Fruit fly (Drosophila melanogaster) whole organism, embryonic: ENCODE data around the gene capu.
A peak's percentile ranks its signal among the peaks of the same experiment; 100 is the strongest.

Experiments
- Adf1 ChIP-seq: fragments of 200-800 bp; sonication (Bioruptor generic); IDR thresholded peaks from 2 replicates; pipeline ENCODE4 v1.3.6; 2022; ENCODE audit warnings: missing biosample characterization, missing genetic modification characterization
- Awh ChIP-seq: fragments of 200-800 bp; sonication (Bioruptor generic); IDR thresholded peaks from 2 replicates; pipeline ENCODE4, ENCODE4 v1.3.6; 2022; ENCODE audit warnings: missing biosample characterization, missing genetic modification characterization
- CG10979 ChIP-seq: fragments of 200-800 bp; sonication (Bioruptor generic); optimal IDR thresholded peaks from 2 replicates; lab custom pipeline; 2018; ENCODE audit warnings: missing biosample characterization, mild to moderate bottlenecking, missing genetic modification characterization, moderate library complexity
- CG11398 ChIP-seq: fragments of 200-800 bp; sonication (Bioruptor generic); optimal IDR thresholded peaks from 2 replicates; lab custom pipeline; 2016; ENCODE audit warnings: missing biosample characterization, missing genetic modification characterization
- CG11456 ChIP-seq: fragments of 200-800 bp; sonication (Bioruptor generic); IDR thresholded peaks from 3 replicates; pipeline ENCODE4 v1.3.6; 2022; ENCODE audit warnings: missing biosample characterization, missing genetic modification characterization
- CG11723 ChIP-seq: fragments of 200-800 bp; sonication (Bioruptor generic); optimal IDR thresholded peaks from 2 replicates; lab custom pipeline; 2017; ENCODE audit warnings: missing biosample characterization, mild to moderate bottlenecking, missing genetic modification characterization
- CG12071 ChIP-seq: fragments of 200-800 bp; sonication (Bioruptor generic); optimal IDR thresholded peaks from 3 replicates; lab custom pipeline; 2018; ENCODE audit warnings: missing biosample characterization, mild to moderate bottlenecking, missing genetic modification characterization
- CG1233 ChIP-seq: fragments of 200-800 bp; sonication (Bioruptor generic); optimal IDR thresholded peaks from 4 replicates; lab custom pipeline; 2018; ENCODE audit warnings: missing biosample characterization, mild to moderate bottlenecking, missing genetic modification characterization
- CG13775 ChIP-seq: fragments of 200-800 bp; sonication (Bioruptor generic); optimal IDR thresholded peaks from 3 replicates; lab custom pipeline; 2017; ENCODE audit warnings: missing biosample characterization, mild to moderate bottlenecking, missing genetic modification characterization
- CG16813 ChIP-seq: fragments of 200-800 bp; sonication (Bioruptor generic); IDR thresholded peaks from 3 replicates; pipeline ENCODE4 v1.3.6; 2022; ENCODE audit warnings: missing biosample characterization, missing genetic modification characterization; ENCODE audit not compliant: partially characterized antibody
- CG16863 ChIP-seq: fragments of 200-800 bp; sonication (Bioruptor generic); optimal IDR thresholded peaks from 3 replicates; lab custom pipeline; 2016; ENCODE audit warnings: missing biosample characterization, missing genetic modification characterization
- CG17385 ChIP-seq: fragments of 200-800 bp; sonication (Bioruptor generic); optimal IDR thresholded peaks from 3 replicates; lab custom pipeline; 2018; ENCODE audit warnings: missing biosample characterization, mild to moderate bottlenecking, missing genetic modification characterization
- CG17829 ChIP-seq: fragments of 200-800 bp; optimal IDR thresholded peaks from 2 replicates; lab custom pipeline; 2019; ENCODE audit warnings: missing biosample characterization, mild to moderate bottlenecking, missing genetic modification characterization, moderate library complexity
- CG32772 ChIP-seq: fragments of 200-800 bp; sonication (Bioruptor generic); IDR thresholded peaks from 2 replicates; pipeline ENCODE4 v1.3.6; 2022; ENCODE audit warnings: missing biosample characterization, missing genetic modification characterization
- CG4424 ChIP-seq: fragments of 200-800 bp; sonication (Bioruptor generic); optimal IDR thresholded peaks from 3 replicates; lab custom pipeline; 2016; ENCODE audit warnings: missing biosample characterization, missing genetic modification characterization
- CG4730 ChIP-seq: fragments of 200-800 bp; sonication (Bioruptor generic); IDR thresholded peaks from 2 replicates; pipeline ENCODE4 v1.3.6; 2022; ENCODE audit warnings: missing biosample characterization, missing genetic modification characterization
- CG4854 ChIP-seq: fragments of 200-800 bp; sonication (Bioruptor generic); optimal IDR thresholded peaks from 2 replicates; lab custom pipeline; 2016; ENCODE audit warnings: missing biosample characterization, missing genetic modification characterization, inconsistent platforms
- CG6791 ChIP-seq: fragments of 200-800 bp; sonication (Bioruptor generic); IDR thresholded peaks from 3 replicates; pipeline ENCODE4 v1.3.6; 2022; ENCODE audit warnings: missing biosample characterization, missing genetic modification characterization; ENCODE audit not compliant: partially characterized antibody
- CG8281 ChIP-seq: fragments of 200-800 bp; sonication (Bioruptor generic); optimal IDR thresholded peaks from 2 replicates; lab custom pipeline; 2018; ENCODE audit warnings: missing biosample characterization, mild to moderate bottlenecking, missing genetic modification characterization, moderate library complexity
- CG8290 ChIP-seq, 3 experiments: fragments of 200-800 bp; sonication (Bioruptor generic); optimal IDR thresholded peaks; 2 replicates each; lab custom pipeline; 2016 to 2019; ENCODE audit warnings: missing biosample characterization in 3 of 3, missing genetic modification characterization in 3 of 3, mild to moderate bottlenecking in 2 of 3, moderate library complexity in 1 of 3
- CG8765 ChIP-seq: fragments of 200-800 bp; sonication (Bioruptor generic); IDR thresholded peaks from 2 replicates; pipeline ENCODE4 v1.3.6; 2022; ENCODE audit warnings: missing biosample characterization, missing genetic modification characterization
- CG9727 ChIP-seq: fragments of 200-800 bp; sonication (Bioruptor generic); optimal IDR thresholded peaks from 3 replicates; lab custom pipeline; 2017; ENCODE audit warnings: missing biosample characterization, mild to moderate bottlenecking, missing genetic modification characterization
- Chrac-16 ChIP-seq: fragments of 200-800 bp; sonication (Bioruptor generic); optimal IDR thresholded peaks from 3 replicates; lab custom pipeline; 2016; ENCODE audit warnings: missing biosample characterization, missing genetic modification characterization
- CrebB ChIP-seq: fragments of 200-800 bp; sonication (Bioruptor generic); optimal IDR thresholded peaks from 3 replicates; lab custom pipeline; 2018; ENCODE audit warnings: missing biosample characterization, mild to moderate bottlenecking, missing genetic modification characterization
- Dip3 ChIP-seq: fragments of 200-800 bp; sonication (Bioruptor generic); optimal IDR thresholded peaks from 3 replicates; lab custom pipeline; 2016; ENCODE audit warnings: missing biosample characterization, missing genetic modification characterization
- E2f1 ChIP-seq: fragments of 200-800 bp; sonication (Bioruptor generic); IDR thresholded peaks from 2 replicates; pipeline ENCODE4 v1.3.6; 2022; ENCODE audit warnings: missing biosample characterization, missing genetic modification characterization
- E2f2 ChIP-seq: fragments of 200-800 bp; sonication (Bioruptor generic); IDR thresholded peaks from 2 replicates; pipeline ENCODE4 v1.3.6; 2022; ENCODE audit warnings: missing biosample characterization, missing genetic modification characterization
- ERR ChIP-seq: fragments of 200-800 bp; sonication (Bioruptor generic); optimal IDR thresholded peaks from 2 replicates; lab custom pipeline; 2016; ENCODE audit warnings: missing biosample characterization, missing genetic modification characterization
- GATAe ChIP-seq: fragments of 200-800 bp; sonication (Bioruptor generic); conservative IDR thresholded peaks from 2 replicates; pipeline ENCODE4 v1.3.6; 2022; ENCODE audit warnings: missing biosample characterization, missing genetic modification characterization
- Gsc ChIP-seq: fragments of 200-800 bp; sonication (Bioruptor generic); IDR thresholded peaks from 2 replicates; pipeline ENCODE4 v1.3.6; 2022; ENCODE audit warnings: missing biosample characterization, missing genetic modification characterization
- MTF-1 ChIP-seq: fragments of 200-800 bp; sonication (Bioruptor generic); optimal IDR thresholded peaks from 2 replicates; lab custom pipeline; 2018; ENCODE audit warnings: missing biosample characterization, mild to moderate bottlenecking, missing genetic modification characterization, borderline replicate concordance
- Nf-YB ChIP-seq: fragments of 200-800 bp; sonication (Bioruptor generic); optimal IDR thresholded peaks from 3 replicates; lab custom pipeline; 2019; ENCODE audit warnings: missing biosample characterization, mild to moderate bottlenecking, missing genetic modification characterization, moderate library complexity
- Rfx ChIP-seq: fragments of 200-800 bp; sonication (Bioruptor generic); IDR thresholded peaks from 2 replicates; pipeline ENCODE4 v1.3.6; 2022; ENCODE audit warnings: missing biosample characterization, missing genetic modification characterization
- Usf ChIP-seq: fragments of 200-800 bp; sonication (Bioruptor generic); optimal IDR thresholded peaks from 2 replicates; lab custom pipeline; 2017; ENCODE audit warnings: missing genotype, missing biosample characterization, missing genetic modification characterization
- abd-A ChIP-seq: fragments of 200-800 bp; sonication (Bioruptor generic); optimal IDR thresholded peaks from 3 replicates; lab custom pipeline; 2019; ENCODE audit warnings: missing biosample characterization, mild to moderate bottlenecking, missing genetic modification characterization, moderate library complexity
- bbx ChIP-seq: fragments of 200-800 bp; sonication (Bioruptor generic); IDR thresholded peaks from 2 replicates; pipeline ENCODE4 v1.3.6; 2022; ENCODE audit warnings: missing biosample characterization, missing genetic modification characterization; ENCODE audit not compliant: partially characterized antibody
- crol ChIP-seq: fragments of 200-800 bp; sonication (Bioruptor generic); IDR thresholded peaks from 2 replicates; pipeline ENCODE4 v1.3.6; 2022; ENCODE audit warnings: missing biosample characterization, missing genetic modification characterization
- ewg ChIP-seq: fragments of 200-800 bp; sonication (Bioruptor generic); optimal IDR thresholded peaks from 3 replicates; lab custom pipeline; 2017; ENCODE audit warnings: mild to moderate bottlenecking, missing biosample characterization, missing genetic modification reagents, missing genetic modification characterization
- gcm2 ChIP-seq: fragments of 200-800 bp; sonication (Bioruptor generic); optimal IDR thresholded peaks from 2 replicates; lab custom pipeline; 2016; ENCODE audit warnings: missing biosample characterization, missing genetic modification characterization
- gsb ChIP-seq: fragments of 200-800 bp; sonication (Bioruptor generic); IDR thresholded peaks from 2 replicates; pipeline ENCODE4 v1.3.6; 2022; ENCODE audit warnings: missing biosample characterization, missing genetic modification characterization
- h ChIP-seq: fragments of >200 bp; optimal IDR thresholded peaks from 2 replicates; lab custom pipeline; 2017
- ham ChIP-seq: fragments of 200-800 bp; sonication (Bioruptor generic); IDR thresholded peaks from 2 replicates; pipeline ENCODE4 v1.3.6; 2022; ENCODE audit warnings: missing biosample characterization, missing genetic modification characterization
- klu ChIP-seq: fragments of 200-800 bp; sonication (Bioruptor generic); IDR thresholded peaks from 2 replicates; pipeline ENCODE4 v1.3.6; 2022; ENCODE audit warnings: missing biosample characterization, missing genetic modification characterization
- lola ChIP-seq, 3 experiments: fragments of >200 bp in 2 of 3; fragments of 200-800 bp in 1 of 3; sonication (Bioruptor generic) in 1 of 3; optimal IDR thresholded peaks; 2 replicates each; lab custom pipeline; 2017 to 2019; ENCODE audit warnings: missing biosample characterization in 3 of 3, missing genetic modification characterization in 3 of 3, mild to moderate bottlenecking in 1 of 3, moderate library complexity in 1 of 3
- org-1 ChIP-seq: fragments of 200-800 bp; sonication (Bioruptor generic); optimal IDR thresholded peaks from 2 replicates; lab custom pipeline; 2017; ENCODE audit warnings: missing biosample characterization, missing genetic modification characterization
- pita ChIP-seq: fragments of 200-800 bp; sonication (Bioruptor generic); optimal IDR thresholded peaks from 2 replicates; lab custom pipeline; 2017; ENCODE audit warnings: missing biosample characterization, mild to moderate bottlenecking, missing genetic modification characterization
- row ChIP-seq: fragments of 200-800 bp; sonication (Bioruptor generic); IDR thresholded peaks from 3 replicates; pipeline ENCODE4 v1.3.6; 2022; ENCODE audit warnings: missing biosample characterization, missing genetic modification characterization
- salm ChIP-seq: fragments of 200-800 bp; sonication (Bioruptor generic); optimal IDR thresholded peaks from 2 replicates; lab custom pipeline; 2018; ENCODE audit warnings: missing biosample characterization, mild to moderate bottlenecking, missing genetic modification characterization
- sens ChIP-seq: fragments of 200-800 bp; sonication (Bioruptor generic); peaks from one replicate; lab custom pipeline; 2016; ENCODE audit warnings: missing biosample characterization, missing genetic modification characterization
- sug ChIP-seq: fragments of 200-800 bp; optimal IDR thresholded peaks from 2 replicates; lab custom pipeline; 2019; ENCODE audit warnings: missing biosample characterization, mild to moderate bottlenecking, missing genetic modification characterization, moderate library complexity

capu gene

DNA sequence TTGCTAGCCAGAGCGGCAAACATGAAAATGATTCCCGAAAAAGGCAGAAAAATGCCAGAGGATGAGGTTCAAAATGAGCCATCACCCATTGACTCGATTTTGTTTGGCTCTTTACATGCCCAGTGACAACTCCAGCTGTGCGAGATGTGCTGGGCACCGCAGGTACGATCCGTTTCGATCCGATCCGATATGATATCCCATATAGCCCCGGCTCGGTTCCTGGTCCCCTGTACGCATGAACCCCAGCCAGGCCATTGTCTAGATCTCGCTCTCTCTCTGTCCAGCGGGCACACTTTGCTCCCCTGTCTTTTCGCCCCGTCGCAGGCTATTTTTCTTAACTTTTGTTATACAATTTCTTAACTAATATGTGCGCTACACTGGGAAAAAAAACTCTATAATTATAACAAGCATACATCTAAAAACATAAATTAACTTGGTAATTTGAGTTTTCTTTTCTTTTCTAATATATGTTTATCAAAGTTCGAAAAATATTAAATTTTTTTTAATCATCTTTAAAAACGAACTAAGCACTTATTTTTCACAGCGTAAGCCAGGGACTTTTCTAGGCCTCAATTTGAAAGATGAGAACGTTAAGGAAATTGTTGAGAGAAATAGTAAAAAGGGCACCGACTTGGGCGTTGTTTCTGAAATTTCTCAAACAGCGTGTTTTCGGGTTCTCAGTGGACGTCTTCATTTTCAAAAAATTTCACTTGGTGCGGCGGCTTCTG, 75.1 kb downstream of the capu start (continued):
- TF ChIP-seq CG8281: peak; percentile 17
- TF ChIP-seq klu (GFP tag; lab: Robert Waterston, UW): no peak
- no peak for TF ChIP-seq ham (GFP tag; lab: Robert Waterston, UW)
- TF ChIP-seq MTF-1 (GFP tag; lab: Kevin White, UChicago): peak; percentile 19
- peak; percentile 45 for TF ChIP-seq salm (tag; lab: Kevin White, UChicago)
- peak; percentile 60 for TF ChIP-seq CG8290 (GFP tag; optimal IDR thresholded peaks at IDR 0.05; lab: Kevin White, UChicago)
- TF ChIP-seq CG8290 (tag; optimal IDR thresholded peaks at IDR 0.05; lab: Kevin White, UChicago): peak in 1 of 2 experiments; percentile 61
- no peak for TF ChIP-seq CG32772
- TF ChIP-seq gcm2 (GFP tag; lab: Kevin White, UChicago): no peak
- TF ChIP-seq CG11723 (GFP tag; lab: Kevin White, UChicago): no peak
- peak; percentile 97 for TF ChIP-seq sens (GFP tag; lab: Kevin White, UChicago)
- peak; percentile 45 for TF ChIP-seq org-1 (GFP tag; lab: Kevin White, UChicago)
- TF ChIP-seq CG4730 (GFP tag; lab: Robert Waterston, UW): no peak
- TF ChIP-seq CG10979 (tag; lab: Kevin White, UChicago): peak; percentile 95
- no peak for TF ChIP-seq ERR (GFP tag; lab: Kevin White, UChicago)
- TF ChIP-seq CG4424 (GFP tag; lab: Kevin White, UChicago): peak; percentile 76
- no peak for TF ChIP-seq CG12071 (GFP tag; lab: Kevin White, UChicago)
- TF ChIP-seq h (lab: Kevin White, UChicago): no peak
- TF ChIP-seq CG16863: peak; percentile 46
- no peak for TF ChIP-seq CG11456 (GFP tag; lab: Robert Waterston, UW)
- TF ChIP-seq Chrac-16: peak; percentile 78
- TF ChIP-seq CrebB (tag; lab: Kevin White, UChicago): peak; percentile 7
- no peak for TF ChIP-seq CG6791 (GFP tag; lab: Robert Waterston, UW)
- peak; percentile 98 for TF ChIP-seq CG9727 (GFP tag; lab: Kevin White, UChicago)
- no peak for TF ChIP-seq gsb (GFP tag; lab: Robert Waterston, UW)
- TF ChIP-seq Nf-YB: peak; percentile 71
- no peak for TF ChIP-seq Gsc (GFP tag; lab: Robert Waterston, UW)
- no peak for TF ChIP-seq Adf1 (GFP tag; lab: Robert Waterston, UW)
- peak in 1 of 3 experiments; percentile 96 for TF ChIP-seq lola (GFP tag; optimal IDR thresholded peaks at IDR 0.05; lab: Kevin White, UChicago)
- peak; percentile 40 for TF ChIP-seq CG17385 (GFP tag; lab: Kevin White, UChicago)
- peak; percentile 29; the same call in 1 of the 2 replicates for TF ChIP-seq E2f2 (GFP tag; lab: Robert Waterston, UW)
- TF ChIP-seq Dip3 (GFP tag; lab: Kevin White, UChicago): no peak
- TF ChIP-seq CG1233 (GFP tag; lab: Kevin White, UChicago): peak; percentile 72
- TF ChIP-seq bbx: no peak
- peak; percentile 82 for TF ChIP-seq CG8765 (GFP tag; lab: Robert Waterston, UW)
- TF ChIP-seq abd-A (tag; lab: Kevin White, UChicago): no peak
- peak; percentile 82 for TF ChIP-seq CG13775 (GFP tag; lab: Kevin White, UChicago)
- no peak for TF ChIP-seq Awh (GFP tag; lab: Robert Waterston, UW)
- TF ChIP-seq pita (GFP tag; lab: Kevin White, UChicago): no peak
- TF ChIP-seq CG4854 (GFP tag; lab: Kevin White, UChicago): peak; percentile 14
- no peak for TF ChIP-seq crol (GFP tag; lab: Robert Waterston, UW)
- no peak for TF ChIP-seq GATAe (GFP tag; lab: Robert Waterston, UW)
- no peak for TF ChIP-seq CG16813 (GFP tag; lab: Robert Waterston, UW)
- TF ChIP-seq CG17829 (tag; lab: Kevin White, UChicago): peak; percentile 97
- TF ChIP-seq ewg: peak; percentile 38
- TF ChIP-seq Usf: peak; percentile 66
- TF ChIP-seq E2f1: peak; percentile 44; the same call in 1 of the 2 replicates
- no peak for TF ChIP-seq sug (tag; lab: Kevin White, UChicago)
- TF ChIP-seq CG11398 (GFP tag; lab: Kevin White, UChicago): no peak
- TF ChIP-seq Rfx (GFP tag; lab: Robert Waterston, UW): no peak
- peak; percentile 74 for TF ChIP-seq row (GFP tag; lab: Robert Waterston, UW)
